Fruit fly (Drosophila melanogaster) whole organism, embryonic: Measurements from ENCODE around the gene cbt.

ENCODE experiments used
- CG11247 ChIP-seq: fragments of 200-800 bp; sonication (Bioruptor generic); IDR thresholded peaks from 2 replicates; pipeline ENCODE4 v1.3.6; 2022; ENCODE audit warnings: missing biosample characterization, missing genetic modification characterization
- CG11560 ChIP-seq: fragments of 200-800 bp; sonication (Bioruptor generic); IDR thresholded peaks from 3 replicates; pipeline ENCODE4 v1.3.6; 2022; ENCODE audit warnings: missing biosample characterization, missing genetic modification characterization
- CG12744 ChIP-seq: fragments of 200-800 bp; sonication (Bioruptor generic); optimal IDR thresholded peaks from 2 replicates; lab custom pipeline; 2016; ENCODE audit warnings: missing biosample characterization, missing genetic modification characterization
- CG13123 ChIP-seq: fragments of 200-800 bp; sonication (Bioruptor generic); optimal IDR thresholded peaks from 2 replicates; lab custom pipeline; 2016; ENCODE audit warnings: missing biosample characterization, missing genetic modification characterization
- CG13624 ChIP-seq: fragments of 200-800 bp; sonication (Bioruptor generic); optimal IDR thresholded peaks from 2 replicates; lab custom pipeline; 2016; ENCODE audit warnings: missing biosample characterization, missing genetic modification characterization
- CG1529 ChIP-seq: fragments of 200-800 bp; sonication (Bioruptor generic); optimal IDR thresholded peaks from 3 replicates; lab custom pipeline; 2018; ENCODE audit warnings: missing biosample characterization, missing genetic modification characterization
- CG1832 ChIP-seq: fragments of 200-800 bp; sonication (Bioruptor generic); optimal IDR thresholded peaks from 2 replicates; lab custom pipeline; 2017; ENCODE audit warnings: missing biosample characterization, mild to moderate bottlenecking, missing genetic modification characterization, inconsistent platforms
- CG18476 ChIP-seq: fragments of 200-800 bp; sonication (Bioruptor generic); optimal IDR thresholded peaks from 2 replicates; lab custom pipeline; 2016; ENCODE audit warnings: missing biosample characterization, mild to moderate bottlenecking, missing genetic modification characterization
- CG18619 ChIP-seq: fragments of 200-800 bp; sonication (Bioruptor generic); optimal IDR thresholded peaks from 3 replicates; lab custom pipeline; 2017; ENCODE audit warnings: missing biosample characterization, mild to moderate bottlenecking, missing genetic modification characterization
- CG2129 ChIP-seq: fragments of 200-800 bp; sonication (Bioruptor generic); IDR thresholded peaks from 2 replicates; pipeline ENCODE4 v1.3.6; 2022; ENCODE audit warnings: missing biosample characterization, missing genetic modification characterization; ENCODE audit not compliant: partially characterized antibody
- CG3281 ChIP-seq: fragments of 200-800 bp; sonication (Bioruptor generic); optimal IDR thresholded peaks from 3 replicates; lab custom pipeline; 2017; ENCODE audit warnings: missing biosample characterization, mild to moderate bottlenecking, missing genetic modification characterization
- CG4328 ChIP-seq: fragments of 200-800 bp; sonication (Bioruptor generic); optimal IDR thresholded peaks from 3 replicates; lab custom pipeline; 2017; ENCODE audit warnings: missing biosample characterization, missing genetic modification reagents, missing genetic modification characterization
- CG4707 ChIP-seq: fragments of 200-800 bp; sonication (Bioruptor generic); optimal IDR thresholded peaks from 2 replicates; lab custom pipeline; 2018; ENCODE audit warnings: missing biosample characterization, mild to moderate bottlenecking, missing genetic modification characterization, moderate library complexity
- CG4854 ChIP-seq: fragments of 200-800 bp; sonication (Bioruptor generic); optimal IDR thresholded peaks from 2 replicates; lab custom pipeline; 2016; ENCODE audit warnings: missing biosample characterization, missing genetic modification characterization, inconsistent platforms
- CG6254 ChIP-seq: fragments of 200-800 bp; sonication (Bioruptor generic); optimal IDR thresholded peaks from 3 replicates; lab custom pipeline; 2017; ENCODE audit warnings: mild to moderate bottlenecking, missing biosample characterization, missing genetic modification reagents, missing genetic modification characterization
- CG7357 ChIP-seq: fragments of 200-800 bp; sonication (Bioruptor generic); IDR thresholded peaks from 3 replicates; pipeline ENCODE4 v1.3.6; 2022; ENCODE audit warnings: missing biosample characterization, missing genetic modification characterization
- CG7786 ChIP-seq: fragments of 200-800 bp; sonication (Bioruptor generic); optimal IDR thresholded peaks from 2 replicates; lab custom pipeline; 2016; ENCODE audit warnings: missing biosample characterization, missing genetic modification characterization
- CG8388 ChIP-seq: fragments of 200-800 bp; sonication (Bioruptor generic); optimal IDR thresholded peaks from 2 replicates; lab custom pipeline; 2019; ENCODE audit warnings: missing biosample characterization, mild to moderate bottlenecking, missing genetic modification characterization, moderate library complexity
- CG9817 ChIP-seq: fragments of 200-800 bp; sonication (Bioruptor generic); optimal IDR thresholded peaks from 2 replicates; lab custom pipeline; 2018; ENCODE audit warnings: missing biosample characterization, mild to moderate bottlenecking, missing genetic modification characterization, moderate library complexity
- CG9932 ChIP-seq: fragments of 200-800 bp; sonication (Bioruptor generic); IDR thresholded peaks from 2 replicates; pipeline ENCODE4 v1.3.6; 2022; ENCODE audit warnings: missing biosample characterization, missing genetic modification characterization
- Deaf1 ChIP-seq: fragments of 200-800 bp; optimal IDR thresholded peaks from 3 replicates; lab custom pipeline; 2019; ENCODE audit warnings: missing biosample characterization, mild to moderate bottlenecking, missing genetic modification characterization, moderate library complexity
- Dref ChIP-seq: fragments of 200-800 bp; sonication (Bioruptor generic); IDR thresholded peaks from 2 replicates; pipeline ENCODE4 v1.3.6; 2022; ENCODE audit warnings: missing biosample characterization, missing genetic modification characterization
- Drgx ChIP-seq: fragments of 200-800 bp; sonication (Bioruptor generic); IDR thresholded peaks from 2 replicates; pipeline ENCODE4 v1.3.6; 2022; ENCODE audit warnings: missing biosample characterization, missing genetic modification characterization
- Elba2 ChIP-seq: fragments of 200-800 bp; sonication (Bioruptor generic); optimal IDR thresholded peaks from 3 replicates; lab custom pipeline; 2016; ENCODE audit warnings: missing biosample characterization, missing genetic modification characterization
- HLHmδ ChIP-seq: fragments of 200-800 bp; sonication (Bioruptor generic); optimal IDR thresholded peaks from 2 replicates; lab custom pipeline; 2018; ENCODE audit warnings: missing biosample characterization, mild to moderate bottlenecking, missing genetic modification characterization, moderate library complexity
- MESR4 ChIP-seq: fragments of 200-800 bp; sonication (Bioruptor generic); optimal IDR thresholded peaks from 2 replicates; lab custom pipeline; 2018; ENCODE audit warnings: missing biosample characterization, mild to moderate bottlenecking, missing genetic modification characterization, moderate library complexity
- Mrtf ChIP-seq: fragments of 200-800 bp; sonication (Bioruptor generic); IDR thresholded peaks from 3 replicates; pipeline ENCODE4 v1.3.6; 2022; ENCODE audit warnings: missing biosample characterization, missing genetic modification characterization
- Ptx1 ChIP-seq: fragments of 200-800 bp; sonication (Bioruptor generic); IDR thresholded peaks from 2 replicates; pipeline ENCODE4 v1.3.6; 2022; ENCODE audit warnings: missing biosample characterization, missing genetic modification characterization
- Side ChIP-seq: fragments of 200-800 bp; sonication (Bioruptor generic); optimal IDR thresholded peaks from 2 replicates; lab custom pipeline; 2016; ENCODE audit warnings: missing biosample characterization, missing genetic modification characterization
- Ssrp ChIP-seq: fragments of 200-800 bp; sonication (Bioruptor generic); optimal IDR thresholded peaks from 2 replicates; lab custom pipeline; 2018; ENCODE audit warnings: missing biosample characterization, mild to moderate bottlenecking, missing genetic modification characterization, moderate library complexity
- Tbp ChIP-seq: fragments of >200 bp; optimal IDR thresholded peaks from 2 replicates; lab custom pipeline; 2018; ENCODE audit warnings: missing biosample characterization, missing genetic modification characterization
- bcd ChIP-seq: fragments of 200-800 bp; sonication (Bioruptor generic); optimal IDR thresholded peaks from 2 replicates; lab custom pipeline; 2017; ENCODE audit warnings: missing biosample characterization, mild to moderate bottlenecking, missing genetic modification characterization
- cato ChIP-seq: fragments of 200-800 bp; sonication (Bioruptor generic); optimal IDR thresholded peaks from 2 replicates; lab custom pipeline; 2016; ENCODE audit warnings: missing biosample characterization, missing genetic modification characterization, borderline replicate concordance
- danr ChIP-seq: fragments of 200-800 bp; sonication (Bioruptor generic); IDR thresholded peaks from 2 replicates; pipeline ENCODE4 v1.3.6; 2022; ENCODE audit warnings: missing biosample characterization, missing genetic modification characterization
- dpn ChIP-seq, 2 experiments: fragments of 200-800 bp; sonication (Bioruptor generic); optimal IDR thresholded peaks; 3 replicates each; lab custom pipeline; 2016; ENCODE audit warnings: missing biosample characterization in 2 of 2, missing genetic modification characterization in 2 of 2
- ems ChIP-seq: fragments of 200-800 bp; sonication (Bioruptor generic); optimal IDR thresholded peaks from 3 replicates; lab custom pipeline; 2016; ENCODE audit warnings: missing biosample characterization, missing genetic modification characterization
- exex ChIP-seq: fragments of 200-800 bp; sonication (Bioruptor generic); optimal IDR thresholded peaks from 4 replicates; lab custom pipeline; 2018; ENCODE audit warnings: missing biosample characterization, mild to moderate bottlenecking, missing genetic modification characterization, moderate library complexity
- fd3F ChIP-seq: fragments of 200-800 bp; sonication (Bioruptor generic); optimal IDR thresholded peaks from 2 replicates; lab custom pipeline; 2018; ENCODE audit warnings: missing biosample characterization, mild to moderate bottlenecking, missing genetic modification characterization, moderate library complexity
- hkb ChIP-seq, 2 experiments: fragments of 200-800 bp in 1 of 2; fragments of >200 bp in 1 of 2; sonication (Bioruptor generic) in 1 of 2; IDR thresholded peaks in 1 of 2; optimal IDR thresholded peaks in 1 of 2; 2 replicates each; pipeline versions ENCODE4 v1.3.6 to Lab custom; 2017 to 2022; ENCODE audit warnings: missing biosample characterization in 1 of 2, missing genetic modification characterization in 1 of 2
- lmd ChIP-seq: fragments of 200-800 bp; sonication (Bioruptor generic); IDR thresholded peaks from 2 replicates; pipeline ENCODE4 v1.3.6; 2022; ENCODE audit warnings: missing biosample characterization, missing genetic modification characterization
- mam ChIP-seq: fragments of 200-800 bp; sonication (Bioruptor generic); optimal IDR thresholded peaks from 3 replicates; lab custom pipeline; 2016; ENCODE audit warnings: missing biosample characterization, missing genetic modification characterization
- pros ChIP-seq: fragments of 200-800 bp; sonication (Bioruptor generic); optimal IDR thresholded peaks from 3 replicates; lab custom pipeline; 2019; ENCODE audit warnings: missing biosample characterization, mild to moderate bottlenecking, missing genetic modification characterization, moderate library complexity
- psq ChIP-seq: fragments of 200-800 bp; sonication (Bioruptor generic); optimal IDR thresholded peaks from 2 replicates; lab custom pipeline; 2017; ENCODE audit warnings: missing biosample characterization, missing genetic modification characterization
- pzg ChIP-seq: fragments of 200-800 bp; sonication (Bioruptor generic); optimal IDR thresholded peaks from 3 replicates; lab custom pipeline; 2018; ENCODE audit warnings: missing biosample characterization, mild to moderate bottlenecking, missing genetic modification characterization, moderate library complexity
- row ChIP-seq: fragments of 200-800 bp; sonication (Bioruptor generic); IDR thresholded peaks from 3 replicates; pipeline ENCODE4 v1.3.6; 2022; ENCODE audit warnings: missing biosample characterization, missing genetic modification characterization
- seq ChIP-seq: fragments of 200-800 bp; sonication (Bioruptor generic); IDR thresholded peaks from 2 replicates; pipeline ENCODE4 v1.3.6; 2022; ENCODE audit warnings: missing biosample characterization, missing genetic modification characterization
- slbo ChIP-seq: fragments of 200-800 bp; sonication (Bioruptor generic); IDR thresholded peaks from 2 replicates; pipeline ENCODE4 v1.3.6; 2022; ENCODE audit warnings: missing biosample characterization, missing genetic modification characterization
- ssp ChIP-seq: fragments of 200-800 bp; sonication (Bioruptor generic); IDR thresholded peaks from 2 replicates; pipeline ENCODE4 v1.3.6; 2022; ENCODE audit warnings: missing biosample characterization, missing genetic modification characterization
- z ChIP-seq: fragments of 200-800 bp; sonication (Bioruptor generic); IDR thresholded peaks from 3 replicates; pipeline ENCODE4 v1.3.6; 2022; ENCODE audit warnings: missing biosample characterization, missing genetic modification characterization

Gene cbt

DNA sequence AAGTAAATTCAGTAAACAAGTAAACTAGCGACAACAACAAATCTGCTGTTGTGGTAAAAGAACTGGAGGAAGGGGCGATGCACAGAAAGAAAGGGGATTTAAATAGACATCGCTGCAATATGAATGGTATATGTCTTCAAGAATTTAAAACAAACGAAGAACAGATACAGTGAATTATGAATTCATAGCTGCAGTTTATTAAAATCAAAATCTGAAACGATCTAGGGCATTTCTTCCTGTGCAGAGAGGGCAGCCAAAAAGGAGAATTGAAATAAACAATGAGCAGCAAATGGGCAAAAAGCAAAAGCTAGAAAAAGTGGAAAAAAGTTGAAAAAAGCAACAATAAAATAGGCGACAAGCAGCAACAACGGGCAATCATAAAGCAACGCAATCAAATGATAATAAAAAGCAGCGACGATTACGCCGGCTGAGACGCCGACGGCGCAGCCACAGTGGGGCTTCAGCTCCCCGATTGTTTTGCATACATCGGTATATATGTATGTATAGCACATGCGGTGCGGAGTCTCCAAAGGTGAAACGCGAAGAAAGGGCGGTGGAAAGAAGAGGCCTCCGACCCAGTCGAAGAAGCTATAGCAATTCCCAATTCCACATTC lies 10.6 kb downstream of the cbt start (continued):
- TF ChIP-seq CG18476 = peak; percentile 33
- peak; percentile 81 for TF ChIP-seq slbo (GFP tag; lab: Robert Waterston, UW)
- peak; percentile 69 to 78 for TF ChIP-seq dpn (GFP tag; optimal IDR thresholded peaks at IDR 0.05; lab: Kevin White, UChicago)
- peak; percentile 52; the same call in 2 of the 3 replicates for TF ChIP-seq CG7357
- peak; percentile 76 for TF ChIP-seq row
- TF ChIP-seq CG4854 = no peak
- TF ChIP-seq CG13624 = peak; percentile 72
- TF ChIP-seq Deaf1 (tag; lab: Kevin White, UChicago) = peak; percentile 17
- peak; percentile 68 for TF ChIP-seq CG8388 (GFP tag; lab: Kevin White, UChicago)
- TF ChIP-seq CG4707 (GFP tag; lab: Kevin White, UChicago) = peak; percentile 57
- peak; percentile 77 for TF ChIP-seq mam (GFP tag; lab: Kevin White, UChicago)
- peak; percentile 71 for TF ChIP-seq CG3281 (GFP tag; lab: Kevin White, UChicago)
- no peak for TF ChIP-seq CG11247 (GFP tag; lab: Robert Waterston, UW)
- peak; percentile 50; the same call in 1 of the 2 replicates for TF ChIP-seq danr (GFP tag; lab: Robert Waterston, UW)
- TF ChIP-seq bcd = peak; percentile 76
- peak; percentile 80 for TF ChIP-seq CG1529 (GFP tag; lab: Kevin White, UChicago)
- TF ChIP-seq CG6254 (GFP tag; lab: Kevin White, UChicago) = peak; percentile 85
- peak; percentile 55 for TF ChIP-seq Side (GFP tag; lab: Kevin White, UChicago)
- peak; percentile 81 for TF ChIP-seq CG7786 (GFP tag; lab: Kevin White, UChicago)
- TF ChIP-seq Mrtf (GFP tag; lab: Robert Waterston, UW) = 0 out of 3 replicates have a peak, but pooled peaks have one; percentile 42
- TF ChIP-seq CG9817 (tag; lab: Kevin White, UChicago) = no peak
- TF ChIP-seq seq (GFP tag; lab: Robert Waterston, UW) = peak; percentile 80
- TF ChIP-seq hkb (optimal IDR thresholded peaks at IDR 0.05; lab: Kevin White, UChicago) = no peak
- peak; percentile 90 for TF ChIP-seq hkb (GFP tag; IDR thresholded peaks at IDR 0.05; lab: Robert Waterston, UW)
- TF ChIP-seq MESR4 (GFP tag; lab: Kevin White, UChicago) = no peak
- TF ChIP-seq Tbp (GFP tag; lab: Kevin White, UChicago) = no peak
- peak; percentile 33 for TF ChIP-seq CG12744 (GFP tag; lab: Kevin White, UChicago)
- no peak for TF ChIP-seq Dref (GFP tag; lab: Robert Waterston, UW)
- peak; percentile 77 for TF ChIP-seq lmd (GFP tag; lab: Robert Waterston, UW)
- no peak for TF ChIP-seq Elba2 (GFP tag; lab: Kevin White, UChicago)
- peak; percentile 54 for TF ChIP-seq psq (GFP tag; lab: Kevin White, UChicago)
- TF ChIP-seq ems (GFP tag; lab: Kevin White, UChicago) = peak; percentile 67
- TF ChIP-seq CG9932 (GFP tag; lab: Robert Waterston, UW) = peak; percentile 60
- TF ChIP-seq CG1832 (GFP tag; lab: Kevin White, UChicago) = no peak
- peak; percentile 89 for TF ChIP-seq pros (GFP tag; lab: Kevin White, UChicago)
- 0 out of 3 replicates have a peak, but pooled peaks have one; percentile 50 for TF ChIP-seq z (GFP tag; lab: Robert Waterston, UW)
- peak; percentile 77 for TF ChIP-seq Drgx (GFP tag; lab: Robert Waterston, UW)
- no peak for TF ChIP-seq pzg (GFP tag; lab: Kevin White, UChicago)
- peak; percentile 68 for TF ChIP-seq CG18619
- TF ChIP-seq fd3F (GFP tag; lab: Kevin White, UChicago) = peak; percentile 6
- no peak for TF ChIP-seq HLHmδ (GFP tag; lab: Kevin White, UChicago)
- peak; percentile 74 for TF ChIP-seq exex
- peak; percentile 76 for TF ChIP-seq Ssrp (tag; lab: Kevin White, UChicago)
- TF ChIP-seq CG2129 (GFP tag; lab: Robert Waterston, UW) = no peak
- TF ChIP-seq cato (GFP tag; lab: Kevin White, UChicago) = peak; percentile 39
- TF ChIP-seq Ptx1 (GFP tag; lab: Robert Waterston, UW) = peak; percentile 84
- TF ChIP-seq ssp = peak; percentile 46; the same call in 1 of the 2 replicates
- 0 out of 3 replicates have a peak, but pooled peaks have one; percentile 43 for TF ChIP-seq CG11560 (tag; lab: Robert Waterston, UW)
- TF ChIP-seq CG13123 (GFP tag; lab: Kevin White, UChicago) = peak; percentile 55
- no peak for TF ChIP-seq CG4328 (GFP tag; lab: Kevin White, UChicago)
